Worm (Caenorhabditis elegans) whole organism, L4/young adult: Measurements from ENCODE around the gene rpl-32.

Experiments used
- W03F9.2 ChIP-seq: fragments of 150-350 bp; optimal IDR thresholded peaks from 2 replicates; lab custom pipeline; 2014; ENCODE audit warnings: missing biosample characterization, missing genetic modification characterization
- dao-5 ChIP-seq: sonication (generic microtip); optimal IDR thresholded peaks from 2 replicates; lab custom pipeline; 2016; ENCODE audit warnings: missing genotype, missing genetic modification characterization, moderate library complexity, missing compliant biosample characterization
- him-1 ChIP-seq: sonication (generic microtip); optimal IDR thresholded peaks from 2 replicates; lab custom pipeline; 2016; ENCODE audit warnings: missing genotype, missing genetic modification reagents, missing genetic modification characterization, missing compliant biosample characterization

DNA sequence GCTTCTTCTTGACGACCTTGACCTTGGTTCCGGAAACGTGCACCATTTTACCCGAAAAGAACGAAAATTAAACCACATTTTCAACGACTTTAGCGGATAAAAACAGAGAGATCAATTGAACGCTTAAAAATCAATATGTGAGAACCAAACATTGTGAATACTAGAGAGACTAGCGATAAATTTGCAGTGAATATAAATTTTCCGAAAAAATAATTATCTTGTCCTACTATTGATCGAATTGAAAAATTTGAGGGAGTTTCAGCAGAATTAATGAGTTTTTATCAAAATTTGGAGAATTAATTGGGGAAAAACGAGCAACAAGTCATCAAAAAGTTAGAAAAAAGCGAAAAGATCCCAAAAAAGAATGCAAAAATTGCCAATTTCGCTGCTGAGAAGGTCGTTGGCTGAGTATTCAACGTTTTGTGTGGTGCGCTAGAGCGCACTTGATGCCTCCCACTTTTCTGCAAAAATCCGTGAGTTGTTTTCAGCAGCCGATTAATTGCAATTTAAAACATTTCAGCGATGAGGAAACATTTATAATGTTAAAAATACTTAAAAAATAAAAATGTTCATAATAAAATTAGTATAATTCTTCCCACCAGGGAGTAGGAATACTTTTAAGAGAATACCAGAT lies at the start of gene rpl-32:
- peak; percentile 41 for TF ChIP-seq him-1 (tag; lab: Kevin White, UChicago)
- TF ChIP-seq dao-5 (tag; lab: Kevin White, UChicago): no peak
- peak; percentile 90 for TF ChIP-seq W03F9.2 (tag; lab: Kevin White, UChicago)
